Worm (Caenorhabditis elegans) whole organism, L4 larva: Measurements from ENCODE around the gene mboa-3.
A peak's percentile ranks its signal among the peaks of the same experiment; 100 is the strongest.

ENCODE experiments used
- D1046.2 ChIP-seq: fragments of 200-800 bp; sonication (Bioruptor generic); IDR thresholded peaks from 2 replicates; pipeline ENCODE4 v1.3.6; 2022; ENCODE audit warnings: missing genetic modification characterization, missing compliant biosample characterization
- F44E2.7 ChIP-seq: fragments of 200-800 bp; sonication (Bioruptor generic); IDR thresholded peaks from 2 replicates; pipeline ENCODE4 v2.1.2; 2022; ENCODE audit warnings: missing genetic modification characterization, missing compliant biosample characterization
- F49E8.2 ChIP-seq: sonication (generic microtip); optimal IDR thresholded peaks from 2 replicates; lab custom pipeline; 2016; ENCODE audit warnings: missing compliant biosample characterization, mild to moderate bottlenecking, missing genetic modification characterization, borderline replicate concordance
- R02D3.7 ChIP-seq: fragments of 150-350 bp; sonication (generic microtip); optimal IDR thresholded peaks from 3 replicates; lab custom pipeline; 2014; ENCODE audit warnings: missing biosample characterization, missing genetic modification characterization
- T26A8.4 ChIP-seq: fragments of 200-800 bp; sonication (Bioruptor generic); IDR thresholded peaks from 2 replicates; pipeline ENCODE4 v1.3.6; 2022; ENCODE audit warnings: missing genetic modification characterization, missing compliant biosample characterization
- ZK337.2 ChIP-seq: fragments of 200-800 bp; sonication (Bioruptor generic); IDR thresholded peaks from 2 replicates; pipeline ENCODE4 v1.3.6; 2022; ENCODE audit warnings: missing genetic modification reagents, missing genetic modification characterization, missing compliant biosample characterization
- arid-1 ChIP-seq: fragments of 200-800 bp; sonication (Bioruptor generic); conservative IDR thresholded peaks from 2 replicates; pipeline ENCODE4 v1.3.6; 2022; ENCODE audit warnings: missing genetic modification reagents, missing genetic modification characterization, missing compliant biosample characterization
- ces-1 ChIP-seq: fragments of 150-350 bp; sonication (generic microtip); optimal IDR thresholded peaks from 4 replicates; lab custom pipeline; 2014; ENCODE audit warnings: missing biosample characterization, missing genetic modification reagents, missing genetic modification characterization
- cey-2 ChIP-seq: sonication (generic microtip); optimal IDR thresholded peaks from 3 replicates; lab custom pipeline; 2017; ENCODE audit warnings: missing genetic modification characterization, mild to moderate bottlenecking, missing compliant biosample characterization, antibody characterized with exemption, borderline replicate concordance; ENCODE audit not compliant: insufficient read depth
- daf-12 ChIP-seq: fragments of 150-350 bp; optimal IDR thresholded peaks from 2 replicates; lab custom pipeline; 2014; ENCODE audit warnings: missing biosample characterization, missing genetic modification reagents, missing genetic modification characterization
- daf-16 ChIP-seq, 3 experiments: sonication (generic microtip); optimal IDR thresholded peaks; 2 replicates each; lab custom pipeline; 2016 to 2017; ENCODE audit warnings: missing genetic modification characterization in 3 of 3, missing genetic modification reagents in 3 of 3, mild to moderate bottlenecking in 2 of 3, missing compliant biosample characterization in 2 of 3, missing biosample characterization in 1 of 3, moderate library complexity in 1 of 3
- duxl-1 ChIP-seq: sonication (generic microtip); optimal IDR thresholded peaks from 2 replicates; lab custom pipeline; 2016; ENCODE audit warnings: mild to moderate bottlenecking, missing genetic modification characterization, moderate library complexity, missing compliant biosample characterization; ENCODE audit not compliant: poor library complexity
- dve-1 ChIP-seq: sonication (generic microtip); optimal IDR thresholded peaks from 2 replicates; lab custom pipeline; 2017; ENCODE audit warnings: antibody characterized with exemption, mild to moderate bottlenecking, missing genetic modification characterization, missing compliant biosample characterization; ENCODE audit not compliant: insufficient read depth
- egl-43 ChIP-seq: fragments of 200-800 bp; sonication (Bioruptor generic); IDR thresholded peaks from 2 replicates; pipeline ENCODE4 v1.3.6; 2022; ENCODE audit warnings: missing genetic modification reagents, missing genetic modification characterization, missing compliant biosample characterization
- fkh-10 ChIP-seq: fragments of 150-350 bp; optimal IDR thresholded peaks from 2 replicates; lab custom pipeline; 2014; ENCODE audit warnings: missing biosample characterization, missing genetic modification reagents, missing genetic modification characterization
- fos-1 ChIP-seq: fragments of 150-350 bp; optimal IDR thresholded peaks from 2 replicates; lab custom pipeline; 2014; ENCODE audit warnings: missing biosample characterization, missing genetic modification characterization
- hmg-1.1 ChIP-seq: fragments of 200-800 bp; sonication (Bioruptor generic); IDR thresholded peaks from 2 replicates; pipeline ENCODE4 v1.3.6; 2022; ENCODE audit warnings: missing genetic modification reagents, missing genetic modification characterization, missing compliant biosample characterization
- jun-1 ChIP-seq: fragments of 150-350 bp; optimal IDR thresholded peaks from 2 replicates; lab custom pipeline; 2014; ENCODE audit warnings: missing biosample characterization, missing genetic modification reagents, missing genetic modification characterization
- lin-38 ChIP-seq: fragments of 200-800 bp; sonication (Bioruptor generic); IDR thresholded peaks from 2 replicates; pipeline ENCODE4 v1.3.6; 2022; ENCODE audit warnings: missing genetic modification reagents, missing genetic modification characterization, missing compliant biosample characterization
- lir-3 ChIP-seq: sonication (generic microtip); optimal IDR thresholded peaks from 2 replicates; lab custom pipeline; 2016; ENCODE audit warnings: mild to moderate bottlenecking, missing genetic modification characterization, missing compliant biosample characterization
- madf-5 ChIP-seq, 2 experiments: fragments of 200-800 bp; sonication (Bioruptor generic); IDR thresholded peaks; 2 replicates each; pipeline ENCODE4 v1.3.6; 2022; ENCODE audit warnings: missing compliant biosample characterization in 2 of 2, missing genetic modification characterization in 2 of 2
- nhr-111 ChIP-seq: fragments of 200-800 bp; sonication (Bioruptor generic); optimal IDR thresholded peaks from 2 replicates; lab custom pipeline; 2018; ENCODE audit warnings: mild to moderate bottlenecking, missing genetic modification characterization, missing compliant biosample characterization
- nhr-48 ChIP-seq: sonication (generic microtip); optimal IDR thresholded peaks from 2 replicates; lab custom pipeline; 2016; ENCODE audit warnings: mild to moderate bottlenecking, missing genetic modification characterization, missing compliant biosample characterization
- nhr-6 ChIP-seq: fragments of 150-350 bp; optimal IDR thresholded peaks from 2 replicates; lab custom pipeline; 2014; ENCODE audit warnings: missing biosample characterization, missing genetic modification characterization
- nhr-76 ChIP-seq: fragments of 150-350 bp; optimal IDR thresholded peaks from 2 replicates; lab custom pipeline; 2014; ENCODE audit warnings: missing biosample characterization, missing genetic modification characterization
- pha-4 ChIP-seq, 2 experiments: fragments of 150-350 bp in 1 of 2; fragments of 200-800 bp in 1 of 2; sonication (Bioruptor generic) in 1 of 2; IDR thresholded peaks in 1 of 2; optimal IDR thresholded peaks in 1 of 2; 2 replicates each; pipeline versions ENCODE4 v1.3.6 to Lab custom; 2014 to 2022; ENCODE audit warnings: missing genetic modification characterization in 2 of 2, missing genetic modification reagents in 2 of 2, missing biosample characterization in 1 of 2, missing compliant biosample characterization in 1 of 2
- pqm-1 ChIP-seq: sonication (generic microtip); optimal IDR thresholded peaks from 2 replicates; lab custom pipeline; 2017; ENCODE audit warnings: missing biosample characterization, missing genetic modification characterization
- snpc-4 ChIP-seq: fragments of 150-350 bp; optimal IDR thresholded peaks from 2 replicates; lab custom pipeline; 2014; ENCODE audit warnings: missing biosample characterization, missing genetic modification characterization
- spr-3 ChIP-seq: fragments of 200-800 bp; sonication (Bioruptor generic); optimal IDR thresholded peaks from 2 replicates; lab custom pipeline; 2018; ENCODE audit warnings: mild to moderate bottlenecking, missing genetic modification characterization, missing compliant biosample characterization
- tag-97 ChIP-seq: fragments of 200-800 bp; sonication (Bioruptor generic); IDR thresholded peaks from 2 replicates; pipeline ENCODE4 v1.3.6; 2022; ENCODE audit warnings: missing genetic modification characterization, missing compliant biosample characterization
- unc-130 ChIP-seq: sonication (generic microtip); optimal IDR thresholded peaks from 2 replicates; lab custom pipeline; 2016; ENCODE audit warnings: missing genetic modification reagents, missing genetic modification characterization, missing compliant biosample characterization
- vab-7 ChIP-seq: fragments of 200-800 bp; sonication (Bioruptor generic); IDR thresholded peaks from 2 replicates; pipeline ENCODE4 v1.3.6; 2022; ENCODE audit warnings: missing genetic modification reagents, missing genetic modification characterization, missing compliant biosample characterization
- zfp-2 ChIP-seq: sonication (generic microtip); optimal IDR thresholded peaks from 2 replicates; lab custom pipeline; 2016; ENCODE audit warnings: mild to moderate bottlenecking, missing genetic modification characterization, missing compliant biosample characterization
- zfp-3 ChIP-seq: fragments of 200-800 bp; sonication (Bioruptor generic); conservative IDR thresholded peaks from 2 replicates; pipeline ENCODE4 v1.3.6; 2022; ENCODE audit warnings: missing genetic modification reagents, missing genetic modification characterization, missing compliant biosample characterization
- ztf-11 ChIP-seq: fragments of 150-350 bp; optimal IDR thresholded peaks from 2 replicates; lab custom pipeline; 2014; ENCODE audit warnings: missing biosample characterization, missing genetic modification characterization

The mboa-3 gene

DNA sequence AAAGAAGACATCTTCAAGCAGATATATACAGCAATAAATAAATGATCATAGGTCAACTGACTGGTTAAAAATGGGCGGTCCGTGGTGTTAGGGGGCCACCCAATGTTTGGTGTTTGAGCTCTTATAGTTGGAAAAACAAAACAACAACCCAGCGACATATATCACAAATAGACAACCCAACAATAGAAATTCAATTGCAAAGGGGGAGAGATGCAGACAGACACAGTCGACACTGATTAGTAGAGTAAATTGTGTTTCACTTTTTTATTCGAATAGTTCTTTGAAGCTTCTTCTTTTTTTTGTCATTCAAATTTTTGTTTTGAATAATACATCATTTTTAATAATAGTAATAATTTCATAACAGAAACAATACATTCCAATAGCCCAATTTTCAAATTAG, 7.2 kb downstream of the mboa-3 start:
- peak; percentile 76 for TF ChIP-seq ces-1 (GFP tag; lab: Kevin White, UChicago)
- no peak for TF ChIP-seq daf-16 (GFP tag; optimal IDR thresholded peaks at IDR 0.05; lab: Kevin White, UChicago)
- TF ChIP-seq daf-16 (tag; optimal IDR thresholded peaks at IDR 0.05; lab: Kevin White, UChicago): peak; percentile 28
- TF ChIP-seq egl-43 (GFP tag; lab: Robert Waterston, UW): no peak
- TF ChIP-seq lir-3 (tag; lab: Kevin White, UChicago): no peak
- TF ChIP-seq, all 104 proteins: peak for 2

DNA sequence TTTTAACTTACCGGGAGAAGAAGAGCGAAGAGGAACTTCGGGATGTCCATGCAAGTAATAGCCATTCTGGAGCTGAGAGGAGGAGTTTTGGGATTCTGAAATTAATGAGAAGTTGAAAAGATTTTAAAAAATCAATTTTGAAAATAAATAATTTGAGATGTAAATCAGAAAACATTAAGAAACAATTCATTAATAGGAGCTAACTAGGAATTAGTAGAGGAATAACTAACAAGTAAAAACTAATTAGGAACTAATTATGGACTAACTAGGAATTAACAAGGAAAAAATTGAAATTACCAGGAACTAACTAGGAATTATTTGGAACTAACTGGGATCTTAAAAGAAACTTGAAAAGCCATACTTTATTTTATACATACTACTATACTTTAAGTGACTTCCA, 7.6 kb downstream of the mboa-3 start, which contains the start of gene T23F2.4:
T23F2.4 (minus strand) TSS at position 101 of the 400 bp plus-strand sequence.
- no peak for TF ChIP-seq ZK337.2 (GFP tag; lab: Robert Waterston, UW)
- TF ChIP-seq F49E8.2: no peak
- no peak for TF ChIP-seq snpc-4
- no peak for TF ChIP-seq tag-97 (GFP tag; lab: Robert Waterston, UW)
- no peak for TF ChIP-seq madf-5 (GFP tag; IDR thresholded peaks at IDR 0.05; lab: Robert Waterston, UW)
- no peak for TF ChIP-seq arid-1 (GFP tag; lab: Robert Waterston, UW)
- TF ChIP-seq daf-12 (tag; lab: Kevin White, UChicago): no peak
- TF ChIP-seq nhr-111 (GFP tag; lab: Kevin White, UChicago): no peak
- no peak for TF ChIP-seq cey-2 (tag; lab: Kevin White, UChicago)
- TF ChIP-seq hmg-1.1 (GFP tag; lab: Robert Waterston, UW): no peak
- no peak for TF ChIP-seq daf-16 (GFP tag; optimal IDR thresholded peaks at IDR 0.05; lab: Kevin White, UChicago)
- TF ChIP-seq daf-16 (tag; optimal IDR thresholded peaks at IDR 0.05; lab: Kevin White, UChicago): no peak

DNA sequence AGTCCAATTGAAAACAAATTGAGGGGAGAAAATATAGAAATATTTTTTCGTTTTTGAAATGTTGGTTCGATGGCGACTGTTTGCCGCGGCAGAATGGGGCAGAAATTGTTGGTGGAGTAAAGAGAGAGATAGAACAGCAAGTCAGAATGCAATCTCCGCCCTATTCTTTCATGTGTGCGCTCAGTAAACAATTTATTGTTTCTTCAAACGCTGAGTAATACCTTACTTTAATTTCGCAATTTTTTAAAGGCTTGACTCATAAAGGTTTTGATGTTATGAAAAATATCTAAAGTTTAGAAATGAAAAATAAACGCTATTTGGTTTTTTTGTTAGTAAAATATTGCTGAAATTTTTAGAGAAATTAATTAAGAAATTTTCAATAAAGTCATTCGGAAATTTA, 8.3 kb downstream of the mboa-3 start:
- TF ChIP-seq nhr-6 (tag; lab: Kevin White, UChicago) (peak; percentile 14), zfp-3 (GFP tag; lab: Robert Waterston, UW) (no peak), D1046.2 (GFP tag; lab: Robert Waterston, UW) (no peak), pha-4 (GFP tag; IDR thresholded peaks at IDR 0.05; lab: Robert Waterston, UW) (no peak), pha-4 (tag; optimal IDR thresholded peaks at IDR 0.05; lab: Kevin White, UChicago) (no peak), dve-1 (peak; percentile 16)

DNA sequence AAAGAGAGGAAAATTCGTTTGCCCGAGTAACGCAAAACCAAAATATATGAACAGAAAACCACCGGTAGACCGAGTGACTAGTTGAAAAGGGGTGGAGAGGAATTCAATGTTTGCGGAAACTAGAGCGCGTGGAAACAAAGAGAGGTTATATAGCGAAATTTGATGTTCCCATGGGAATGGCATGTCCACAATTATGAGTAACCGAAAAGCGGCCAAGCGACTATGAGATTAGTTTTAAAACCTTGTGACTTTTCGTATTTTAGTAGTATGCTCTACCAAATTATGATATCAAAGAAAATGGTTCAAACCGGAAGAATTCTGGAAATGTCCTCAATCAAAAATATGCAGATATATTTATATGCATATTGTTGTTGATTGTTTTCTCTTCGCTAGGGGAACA, 9.9 kb downstream of the mboa-3 start:
- no peak for TF ChIP-seq lin-38
- TF ChIP-seq fos-1 (tag; lab: Kevin White, UChicago): no peak
- no peak for TF ChIP-seq R02D3.7 (tag; lab: Kevin White, UChicago)
- no peak for TF ChIP-seq jun-1 (tag; lab: Kevin White, UChicago)
- TF ChIP-seq spr-3 (GFP tag; lab: Kevin White, UChicago): no peak
- no peak for TF ChIP-seq zfp-2
- TF ChIP-seq F44E2.7 (GFP tag; lab: Robert Waterston, UW): no peak
- no peak for TF ChIP-seq fkh-10 (GFP tag; lab: Kevin White, UChicago)
- no peak for TF ChIP-seq daf-16 (GFP tag; optimal IDR thresholded peaks at IDR 0.05; lab: Kevin White, UChicago)
- no peak for TF ChIP-seq daf-16 (tag; optimal IDR thresholded peaks at IDR 0.05; lab: Kevin White, UChicago)
- TF ChIP-seq, all 104 proteins: peak for 0

DNA sequence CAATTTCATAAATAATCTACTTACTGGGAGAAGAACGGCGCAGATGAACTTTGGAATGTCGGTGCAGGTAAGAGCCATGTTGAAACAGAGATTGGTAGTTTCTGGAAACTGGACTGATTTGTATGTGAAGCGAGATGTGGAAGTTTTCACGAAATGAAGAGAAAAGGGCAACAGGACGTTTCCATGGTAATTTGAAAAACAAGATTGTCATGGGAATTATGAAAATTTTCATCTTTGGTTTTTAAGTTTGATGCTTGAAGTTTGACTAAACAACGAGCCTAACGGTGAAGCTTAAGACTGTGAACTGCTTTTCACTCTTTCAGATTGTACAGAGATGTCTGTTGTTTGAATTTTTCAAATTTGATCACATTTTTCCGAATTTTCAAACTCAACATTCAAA, 10.4 kb downstream of the mboa-3 start, which contains the start of gene T23F2.3:
T23F2.3 (minus strand) TSS at position 101 of the 400 bp plus-strand sequence.
- TF ChIP-seq vab-7 (GFP tag; lab: Robert Waterston, UW): no peak
- TF ChIP-seq D1046.2 (GFP tag; lab: Robert Waterston, UW): no peak
- TF ChIP-seq pqm-1: no peak
- no peak for TF ChIP-seq unc-130 (GFP tag; lab: Kevin White, UChicago)
- no peak for TF ChIP-seq duxl-1
- no peak for TF ChIP-seq nhr-76 (tag; lab: Kevin White, UChicago)
- no peak for TF ChIP-seq zfp-3 (GFP tag; lab: Robert Waterston, UW)
- no peak for TF ChIP-seq madf-5 (GFP tag; IDR thresholded peaks at IDR 0.05; lab: Robert Waterston, UW)
- TF ChIP-seq T26A8.4 (GFP tag; lab: Robert Waterston, UW): no peak
- TF ChIP-seq nhr-48 (tag; lab: Kevin White, UChicago): no peak
- no peak for TF ChIP-seq ztf-11 (tag; lab: Kevin White, UChicago)
- TF ChIP-seq spr-3 (GFP tag; lab: Kevin White, UChicago): no peak
